Worm (Caenorhabditis elegans): ENCODE data around the gene T14B4.20.

- TF ChIP-seq ets-7 (tag; optimal IDR thresholded peaks at IDR 0.05) (no peak), ceh-36 (tag; optimal IDR thresholded peaks at IDR 0.05) (no peak), sea-1 (GFP tag; conservative IDR thresholded peaks at IDR 0.05) (no peak), scrt-1 (GFP tag; IDR thresholded peaks at IDR 0.05) (no peak), ama-1 (optimal IDR thresholded peaks at IDR 0.05) (no peak), B0310.2 (tag; optimal IDR thresholded peaks at IDR 0.05) (no peak), hnd-1 (tag; optimal IDR thresholded peaks at IDR 0.05) (no peak), ceh-13 (GFP tag; optimal IDR thresholded peaks at IDR 0.05) (no peak), flt-1 (GFP tag; IDR thresholded peaks at IDR 0.05) (no peak), aly-1 (tag; optimal IDR thresholded peaks at IDR 0.05) (no peak)
Observed at ce11 chrII:6685964-6686363, 30.7 kb upstream of the T14B4.20 start.

Measured in whole organism, early embryonic.